Worm (Caenorhabditis elegans) whole organism, L2 larva: ENCODE data around the gene C08B6.6.

Source experiments
- C34F6.9 ChIP-seq: fragments of 150-350 bp; optimal IDR thresholded peaks from 2 replicates; lab custom pipeline; 2014; ENCODE audit warnings: missing biosample characterization, missing genetic modification characterization
- F13H6.1 ChIP-seq: sonication (generic microtip); optimal IDR thresholded peaks from 2 replicates; lab custom pipeline; 2016; ENCODE audit warnings: missing genetic modification characterization, missing compliant biosample characterization
- R02D3.7 ChIP-seq: fragments of 150-350 bp; optimal IDR thresholded peaks from 2 replicates; lab custom pipeline; 2014; ENCODE audit warnings: missing biosample characterization, missing genetic modification characterization
- Y55F3AM.14 ChIP-seq: fragments of 200-800 bp; sonication (Bioruptor generic); optimal IDR thresholded peaks from 2 replicates; lab custom pipeline; 2018; ENCODE audit warnings: mild to moderate bottlenecking, missing genetic modification characterization, missing compliant biosample characterization
- ZK546.5 ChIP-seq: sonication (generic microtip); optimal IDR thresholded peaks from 2 replicates; lab custom pipeline; 2017; ENCODE audit warnings: missing biosample characterization, missing genetic modification characterization
- alr-1 ChIP-seq: fragments of 150-350 bp; optimal IDR thresholded peaks from 2 replicates; lab custom pipeline; 2014; ENCODE audit warnings: missing biosample characterization, missing genetic modification characterization
- aly-2 ChIP-seq: fragments of 150-350 bp; optimal IDR thresholded peaks from 2 replicates; lab custom pipeline; 2014; ENCODE audit warnings: missing biosample characterization, missing genetic modification characterization
- ama-1 ChIP-seq: fragments of 150-350 bp; optimal IDR thresholded peaks from 2 replicates; lab custom pipeline; 2018; ENCODE audit warnings: inconsistent platforms
- blmp-1 ChIP-seq: sonication (generic microtip); optimal IDR thresholded peaks from 2 replicates; lab custom pipeline; 2017; ENCODE audit warnings: missing genetic modification characterization, mild to moderate bottlenecking, missing compliant biosample characterization, antibody characterized with exemption, moderate library complexity; ENCODE audit not compliant: insufficient read depth
- ceh-82 ChIP-seq: fragments of 150-350 bp; optimal IDR thresholded peaks from 2 replicates; lab custom pipeline; 2014; ENCODE audit warnings: missing biosample characterization, missing genetic modification characterization
- crh-2 ChIP-seq: sonication (generic microtip); optimal IDR thresholded peaks from 2 replicates; lab custom pipeline; 2017; ENCODE audit warnings: missing biosample characterization, missing genetic modification characterization
- dmd-4 ChIP-seq: sonication (generic microtip); optimal IDR thresholded peaks from 2 replicates; lab custom pipeline; 2017; ENCODE audit warnings: missing biosample characterization, missing genetic modification characterization
- egl-27 ChIP-seq: sonication (generic microtip); optimal IDR thresholded peaks from 3 replicates; lab custom pipeline; 2017; ENCODE audit warnings: missing biosample characterization, missing genetic modification reagents, missing genetic modification characterization
- elt-3 ChIP-seq: sonication (generic microtip); optimal IDR thresholded peaks from 2 replicates; lab custom pipeline; 2017; ENCODE audit warnings: missing biosample characterization, missing genetic modification characterization
- fos-1 ChIP-seq: fragments of 150-350 bp; optimal IDR thresholded peaks from 2 replicates; lab custom pipeline; 2014; ENCODE audit warnings: missing biosample characterization, missing genetic modification characterization
- gmeb-1 ChIP-seq: fragments of 150-350 bp; optimal IDR thresholded peaks from 2 replicates; lab custom pipeline; 2014; ENCODE audit warnings: missing biosample characterization, missing genetic modification characterization
- lin-11 ChIP-seq: fragments of 150-350 bp; sonication (generic microtip); optimal IDR thresholded peaks from 2 replicates; lab custom pipeline; 2014; ENCODE audit warnings: missing biosample characterization, missing genetic modification characterization, inconsistent platforms, mixed read lengths
- lin-13 ChIP-seq: fragments of 150-350 bp; optimal IDR thresholded peaks from 2 replicates; lab custom pipeline; 2014; ENCODE audit warnings: missing biosample characterization, missing genetic modification reagents, missing genetic modification characterization
- lin-39 ChIP-seq: fragments of 150-350 bp; optimal IDR thresholded peaks from 2 replicates; lab custom pipeline; 2014; ENCODE audit warnings: missing biosample characterization, missing genetic modification reagents, missing genetic modification characterization
- lsy-2 ChIP-seq, 2 experiments: fragments of 150-350 bp in 1 of 2; sonication (generic microtip) in 1 of 2; optimal IDR thresholded peaks; 2 replicates each; lab custom pipeline; 2014 to 2017; ENCODE audit warnings: missing biosample characterization in 2 of 2, missing genetic modification characterization in 2 of 2
- mab-5 ChIP-seq: fragments of 150-350 bp; optimal IDR thresholded peaks from 2 replicates; lab custom pipeline; 2014; ENCODE audit warnings: missing biosample characterization, missing genetic modification characterization
- mbf-1 ChIP-seq: sonication (generic microtip); optimal IDR thresholded peaks from 2 replicates; lab custom pipeline; 2017; ENCODE audit warnings: missing biosample characterization, missing genetic modification characterization
- mdl-1 ChIP-seq, 2 experiments: fragments of 150-350 bp in 1 of 2; sonication (generic microtip) in 1 of 2; optimal IDR thresholded peaks; 2 replicates each; lab custom pipeline; 2017; ENCODE audit warnings: missing biosample characterization in 2 of 2, missing genetic modification characterization in 2 of 2
- nhr-10 ChIP-seq: sonication (generic microtip); optimal IDR thresholded peaks from 2 replicates; lab custom pipeline; 2017; ENCODE audit warnings: missing biosample characterization, missing genetic modification characterization
- nhr-11 ChIP-seq: fragments of 150-350 bp; optimal IDR thresholded peaks from 2 replicates; lab custom pipeline; 2014; ENCODE audit warnings: missing biosample characterization, missing genetic modification characterization
- nhr-12 ChIP-seq: fragments of 150-350 bp; optimal IDR thresholded peaks from 2 replicates; lab custom pipeline; 2014; ENCODE audit warnings: missing biosample characterization, missing genetic modification characterization
- nhr-129 ChIP-seq: fragments of 150-350 bp; optimal IDR thresholded peaks from 2 replicates; lab custom pipeline; 2014; ENCODE audit warnings: missing biosample characterization, missing genetic modification characterization
- nhr-21 ChIP-seq: fragments of 150-350 bp; optimal IDR thresholded peaks from 2 replicates; lab custom pipeline; 2014; ENCODE audit warnings: missing biosample characterization, missing genetic modification characterization
- nhr-23 ChIP-seq: fragments of 150-350 bp; optimal IDR thresholded peaks from 2 replicates; lab custom pipeline; 2014; ENCODE audit warnings: missing biosample characterization, missing genetic modification reagents, missing genetic modification characterization
- nhr-237 ChIP-seq: fragments of 150-350 bp; optimal IDR thresholded peaks from 2 replicates; lab custom pipeline; 2014; ENCODE audit warnings: missing biosample characterization, missing genetic modification characterization
- nhr-25 ChIP-seq: fragments of 150-350 bp; sonication (generic microtip); optimal IDR thresholded peaks from 3 replicates; lab custom pipeline; 2014; ENCODE audit warnings: missing biosample characterization, missing genetic modification characterization
- nhr-6 ChIP-seq: fragments of 150-350 bp; optimal IDR thresholded peaks from 2 replicates; lab custom pipeline; 2014; ENCODE audit warnings: missing biosample characterization, missing genetic modification characterization
- peb-1 ChIP-seq: fragments of 150-350 bp; optimal IDR thresholded peaks from 2 replicates; lab custom pipeline; 2014; ENCODE audit warnings: missing biosample characterization, missing genetic modification characterization
- sem-4 ChIP-seq: fragments of 150-350 bp; optimal IDR thresholded peaks from 2 replicates; lab custom pipeline; 2014; ENCODE audit warnings: missing biosample characterization, missing genetic modification reagents, missing genetic modification characterization
- sma-3 ChIP-seq: sonication (generic microtip); optimal IDR thresholded peaks from 2 replicates; lab custom pipeline; 2016; ENCODE audit warnings: missing genetic modification reagents, missing genetic modification characterization, missing compliant biosample characterization
- sma-9 ChIP-seq, 2 experiments: fragments of 150-350 bp in 1 of 2; sonication (generic microtip) in 1 of 2; optimal IDR thresholded peaks; 2 replicates each; lab custom pipeline; 2014 to 2016; ENCODE audit warnings: missing genetic modification characterization in 2 of 2, mild to moderate bottlenecking in 1 of 2, missing biosample characterization in 1 of 2, missing compliant biosample characterization in 1 of 2, missing genetic modification reagents in 1 of 2, moderate library complexity in 1 of 2
- snpc-4 ChIP-seq: fragments of 150-350 bp; optimal IDR thresholded peaks from 2 replicates; lab custom pipeline; 2014; ENCODE audit warnings: missing biosample characterization, missing genetic modification characterization
- unc-39 ChIP-seq: fragments of 150-350 bp; optimal IDR thresholded peaks from 2 replicates; lab custom pipeline; 2014; ENCODE audit warnings: missing biosample characterization, missing genetic modification characterization
- unc-55 ChIP-seq: fragments of 150-350 bp; sonication (generic microtip); optimal IDR thresholded peaks from 3 replicates; lab custom pipeline; 2014; ENCODE audit warnings: missing biosample characterization, missing genetic modification reagents, missing genetic modification characterization
- unc-62 ChIP-seq: fragments of 150-350 bp; optimal IDR thresholded peaks from 2 replicates; lab custom pipeline; 2014; ENCODE audit warnings: missing biosample characterization, missing genetic modification reagents, missing genetic modification characterization
- ztf-11 ChIP-seq: sonication (generic microtip); optimal IDR thresholded peaks from 2 replicates; lab custom pipeline; 2017; ENCODE audit warnings: missing biosample characterization, missing genetic modification characterization
- ztf-4 ChIP-seq: fragments of 150-350 bp; optimal IDR thresholded peaks from 2 replicates; lab custom pipeline; 2014; ENCODE audit warnings: missing biosample characterization, missing genetic modification characterization

The C08B6.6 gene

DNA sequence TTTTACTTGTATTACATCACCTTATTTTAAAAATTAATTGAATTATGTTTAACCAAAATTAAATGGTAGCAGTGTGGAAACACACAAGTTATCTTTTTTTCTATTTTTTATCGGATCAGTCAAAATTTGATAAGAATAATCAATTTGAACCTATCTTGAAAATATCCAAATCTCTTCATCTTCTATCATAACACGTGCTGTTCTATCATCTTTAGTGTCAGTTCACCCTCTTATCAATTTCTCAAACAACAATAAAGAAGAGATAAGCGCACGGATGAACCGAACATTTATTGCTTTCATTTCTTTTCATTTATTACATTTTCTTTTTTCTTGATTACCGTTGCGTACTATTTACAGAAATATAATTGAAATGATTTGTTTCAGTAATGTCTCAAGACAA, 36.3 kb upstream of the C08B6.6 start, which contains the start of gene R04B5.5:
TSS of gene R04B5.5 (plus strand) at position 378 of the 400 bp plus-strand sequence.
- TF ChIP-seq ztf-4 (tag; lab: Kevin White, UChicago), result no peak
- no peak for TF ChIP-seq nhr-23 (tag; lab: Kevin White, UChicago)
- TF ChIP-seq sma-9 (GFP tag; optimal IDR thresholded peaks at IDR 0.05; lab: Kevin White, UChicago), result peak; percentile 87
- no peak for TF ChIP-seq sma-9 (tag; optimal IDR thresholded peaks at IDR 0.05; lab: Kevin White, UChicago)
- no peak for TF ChIP-seq alr-1
- peak; percentile 32 for TF ChIP-seq sma-3 (GFP tag; lab: Kevin White, UChicago)
- TF ChIP-seq mab-5 (tag; lab: Kevin White, UChicago), result no peak
- TF ChIP-seq ceh-82 (tag; lab: Kevin White, UChicago), result no peak
- TF ChIP-seq blmp-1 (tag; lab: Kevin White, UChicago), result peak; percentile 55
- TF ChIP-seq mbf-1 (tag; lab: Kevin White, UChicago), result no peak
- TF ChIP-seq C34F6.9 (tag; lab: Kevin White, UChicago), result peak; percentile 21
- no peak for TF ChIP-seq nhr-25 (tag; lab: Kevin White, UChicago)
- peak; percentile 29 for TF ChIP-seq F13H6.1 (tag; lab: Kevin White, UChicago)
- TF ChIP-seq ztf-11 (tag; lab: Kevin White, UChicago), result no peak
- peak; percentile 35 for TF ChIP-seq egl-27
- no peak for TF ChIP-seq gmeb-1 (tag; lab: Kevin White, UChicago)
- TF ChIP-seq lin-39 (tag; lab: Kevin White, UChicago), result no peak
- TF ChIP-seq Y55F3AM.14 (GFP tag; lab: Kevin White, UChicago), result no peak
- no peak for TF ChIP-seq nhr-11 (tag; lab: Kevin White, UChicago)
- TF ChIP-seq crh-2 (tag; lab: Kevin White, UChicago), result peak; percentile 35
- TF ChIP-seq nhr-6 (tag; lab: Kevin White, UChicago), result no peak
- no peak for TF ChIP-seq nhr-10 (tag; lab: Kevin White, UChicago)
- TF ChIP-seq unc-55 (GFP tag; lab: Kevin White, UChicago), result no peak
- TF ChIP-seq snpc-4 (tag; lab: Kevin White, UChicago), result no peak
- peak; percentile 69 for TF ChIP-seq fos-1 (tag; lab: Kevin White, UChicago)
- no peak for TF ChIP-seq aly-2 (tag; lab: Kevin White, UChicago)
- no peak for TF ChIP-seq ZK546.5 (tag; lab: Kevin White, UChicago)
- no peak for TF ChIP-seq nhr-12 (tag; lab: Kevin White, UChicago)
- no peak for TF ChIP-seq R02D3.7
- TF ChIP-seq unc-39, result no peak
- no peak for TF ChIP-seq ama-1 (lab: Kevin White, UChicago)
- no peak for TF ChIP-seq unc-62 (GFP tag; lab: Kevin White, UChicago)
- TF ChIP-seq nhr-129 (tag; lab: Kevin White, UChicago), result no peak
- no peak for TF ChIP-seq dmd-4 (tag; lab: Kevin White, UChicago)
- TF ChIP-seq lin-11 (tag; lab: Kevin White, UChicago), result no peak
- peak; percentile 15 to 45 for TF ChIP-seq mdl-1 (tag; optimal IDR thresholded peaks at IDR 0.05; lab: Kevin White, UChicago)
- peak in 1 of 2 experiments; percentile 39 for TF ChIP-seq lsy-2 (tag; optimal IDR thresholded peaks at IDR 0.05; lab: Kevin White, UChicago)
- TF ChIP-seq sem-4 (tag; lab: Kevin White, UChicago), result no peak
- TF ChIP-seq nhr-21 (tag; lab: Kevin White, UChicago), result peak; percentile 65

DNA sequence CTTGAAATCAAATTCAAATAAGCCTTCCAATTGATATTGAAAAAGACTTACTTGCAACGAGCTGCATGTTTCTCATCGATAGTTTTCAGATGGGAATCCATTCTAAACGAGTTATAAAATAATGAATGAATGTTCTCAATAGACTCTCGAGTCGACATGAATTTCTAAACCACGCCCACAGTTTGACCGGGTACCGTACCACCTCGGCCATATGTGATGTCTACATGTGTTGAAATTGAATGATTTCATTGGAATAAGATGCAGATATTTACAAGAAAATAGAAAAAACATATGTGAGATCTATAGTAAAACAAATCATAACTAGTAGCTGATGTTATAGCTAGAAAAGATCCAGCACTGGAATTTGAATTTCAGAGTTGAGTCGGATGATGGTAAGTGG, 33.0 kb upstream of the C08B6.6 start, which contains the start of gene R04B5.7:
TSS of gene R04B5.7 (minus strand) at position 101 of the 400 bp plus-strand sequence.
- TF ChIP-seq mbf-1 (tag; lab: Kevin White, UChicago), result no peak
- no peak for TF ChIP-seq nhr-11 (tag; lab: Kevin White, UChicago)
- no peak for TF ChIP-seq elt-3 (tag; lab: Kevin White, UChicago)
- no peak for TF ChIP-seq ztf-4 (tag; lab: Kevin White, UChicago)

DNA sequence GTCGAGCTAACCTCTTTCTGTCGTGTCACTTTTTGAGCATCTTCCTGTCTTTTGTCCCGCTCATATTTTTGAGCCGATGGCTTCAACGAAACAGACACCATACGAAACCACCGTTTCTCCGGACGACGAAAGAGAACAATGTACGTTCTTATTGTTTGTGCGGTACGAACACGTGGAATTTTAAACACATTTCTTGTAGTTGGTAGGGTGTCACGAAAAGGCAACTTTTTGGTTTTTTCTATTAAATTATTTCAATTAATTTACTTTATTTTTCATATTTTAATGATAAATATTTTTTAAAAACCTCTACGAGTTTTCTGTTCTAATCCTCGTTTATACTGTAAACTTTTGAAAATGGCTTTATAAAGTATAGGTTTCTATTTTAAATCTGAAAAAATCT, 32.3 kb upstream of the C08B6.6 start, which contains the start of gene R04B5.11:
TSS of gene R04B5.11 (minus strand) at position 101 of the 400 bp plus-strand sequence.
- TF ChIP-seq lin-13 (GFP tag; lab: Kevin White, UChicago) (no peak), alr-1 (no peak), nhr-11 (tag; lab: Kevin White, UChicago) (no peak), peb-1 (no peak), nhr-12 (tag; lab: Kevin White, UChicago) (no peak), unc-62 (GFP tag; lab: Kevin White, UChicago) (no peak), ztf-11 (tag; lab: Kevin White, UChicago) (no peak), nhr-237 (no peak), sma-3 (GFP tag; lab: Kevin White, UChicago) (no peak), C34F6.9 (tag; lab: Kevin White, UChicago) (no peak), nhr-21 (tag; lab: Kevin White, UChicago) (no peak), dmd-4 (tag; lab: Kevin White, UChicago) (no peak), lin-39 (tag; lab: Kevin White, UChicago) (no peak), egl-27 (no peak), F13H6.1 (tag; lab: Kevin White, UChicago) (no peak), sma-9 (GFP tag; optimal IDR thresholded peaks at IDR 0.05; lab: Kevin White, UChicago) (no peak), sma-9 (tag; optimal IDR thresholded peaks at IDR 0.05; lab: Kevin White, UChicago) (no peak), fos-1 (tag; lab: Kevin White, UChicago) (no peak), ztf-4 (tag; lab: Kevin White, UChicago) (no peak), elt-3 (tag; lab: Kevin White, UChicago) (no peak)
